Fruit fly (Drosophila melanogaster) whole organism, embryonic: ENCODE data around the gene Socs36E.

Experiments
- Antp ChIP-seq: fragments of 200-800 bp; sonication (Bioruptor generic); optimal IDR thresholded peaks from 3 replicates; lab custom pipeline; 2016; ENCODE audit warnings: missing biosample characterization, missing genetic modification characterization
- CG10543 ChIP-seq: fragments of 200-800 bp; sonication (Bioruptor generic); optimal IDR thresholded peaks from 3 replicates; lab custom pipeline; 2017; ENCODE audit warnings: missing biosample characterization, mild to moderate bottlenecking, missing genetic modification characterization, moderate library complexity
- CG10979 ChIP-seq: fragments of 200-800 bp; sonication (Bioruptor generic); optimal IDR thresholded peaks from 2 replicates; lab custom pipeline; 2018; ENCODE audit warnings: missing biosample characterization, mild to moderate bottlenecking, missing genetic modification characterization, moderate library complexity
- CG11456 ChIP-seq: fragments of 200-800 bp; sonication (Bioruptor generic); IDR thresholded peaks from 3 replicates; pipeline ENCODE4 v1.3.6; 2022; ENCODE audit warnings: missing biosample characterization, missing genetic modification characterization
- CG14860 ChIP-seq: fragments of 200-800 bp; sonication (Bioruptor generic); IDR thresholded peaks from 3 replicates; pipeline ENCODE4 v1.3.6; 2022; ENCODE audit warnings: missing biosample characterization, missing genetic modification characterization; ENCODE audit not compliant: partially characterized antibody
- CG15269 ChIP-seq: fragments of 200-800 bp; sonication (Bioruptor generic); optimal IDR thresholded peaks from 2 replicates; lab custom pipeline; 2018; ENCODE audit warnings: missing biosample characterization, mild to moderate bottlenecking, missing genetic modification characterization, moderate library complexity
- CG1529 ChIP-seq: fragments of 200-800 bp; sonication (Bioruptor generic); optimal IDR thresholded peaks from 3 replicates; lab custom pipeline; 2018; ENCODE audit warnings: missing biosample characterization, missing genetic modification characterization
- CG15696 ChIP-seq: fragments of 200-800 bp; sonication (Bioruptor generic); optimal IDR thresholded peaks from 2 replicates; lab custom pipeline; 2019; ENCODE audit warnings: missing biosample characterization, mild to moderate bottlenecking, missing genetic modification characterization, moderate library complexity
- CG17186 ChIP-seq: fragments of 200-800 bp; sonication (Bioruptor generic); optimal IDR thresholded peaks from 3 replicates; lab custom pipeline; 2017; ENCODE audit warnings: missing biosample characterization, missing genetic modification reagents, missing genetic modification characterization
- CG18262 ChIP-seq: fragments of 200-800 bp; optimal IDR thresholded peaks from 3 replicates; lab custom pipeline; 2019; ENCODE audit warnings: missing biosample characterization, mild to moderate bottlenecking, missing genetic modification characterization, moderate library complexity
- CG30403 ChIP-seq: fragments of 200-800 bp; sonication (Bioruptor generic); optimal IDR thresholded peaks from 3 replicates; lab custom pipeline; 2016; ENCODE audit warnings: missing biosample characterization, missing genetic modification characterization
- CG3065 ChIP-seq: fragments of 200-800 bp; sonication (Bioruptor generic); optimal IDR thresholded peaks from 2 replicates; lab custom pipeline; 2016; ENCODE audit warnings: missing biosample characterization, missing genetic modification characterization
- CG3163 ChIP-seq: fragments of 200-800 bp; sonication (Bioruptor generic); optimal IDR thresholded peaks from 3 replicates; lab custom pipeline; 2016; ENCODE audit warnings: missing biosample characterization, missing genetic modification characterization
- CG34376 ChIP-seq: fragments of 200-800 bp; sonication (Bioruptor generic); optimal IDR thresholded peaks from 2 replicates; lab custom pipeline; 2018; ENCODE audit warnings: missing biosample characterization, mild to moderate bottlenecking, missing genetic modification characterization
- CG3838 ChIP-seq: fragments of 200-800 bp; sonication (Bioruptor generic); optimal IDR thresholded peaks from 3 replicates; lab custom pipeline; 2016; ENCODE audit warnings: missing biosample characterization, missing genetic modification characterization
- CG6683 ChIP-seq: fragments of 200-800 bp; sonication (Bioruptor generic); optimal IDR thresholded peaks from 2 replicates; lab custom pipeline; 2017; ENCODE audit warnings: missing biosample characterization, mild to moderate bottlenecking, missing genetic modification characterization, missing genetic modification reagents
- CG8290 ChIP-seq, 3 experiments: fragments of 200-800 bp; sonication (Bioruptor generic); optimal IDR thresholded peaks; 2 replicates each; lab custom pipeline; 2016 to 2019; ENCODE audit warnings: missing biosample characterization in 3 of 3, missing genetic modification characterization in 3 of 3, mild to moderate bottlenecking in 2 of 3, moderate library complexity in 1 of 3
- CG8924 ChIP-seq: fragments of 200-800 bp; optimal IDR thresholded peaks from 3 replicates; lab custom pipeline; 2019; ENCODE audit warnings: missing biosample characterization, mild to moderate bottlenecking, missing genetic modification characterization, moderate library complexity
- Camta ChIP-seq: fragments of 200-800 bp; sonication (Bioruptor generic); optimal IDR thresholded peaks from 2 replicates; lab custom pipeline; 2016; ENCODE audit warnings: missing biosample characterization, missing genetic modification characterization
- Chrac-16 ChIP-seq: fragments of 200-800 bp; sonication (Bioruptor generic); optimal IDR thresholded peaks from 3 replicates; lab custom pipeline; 2016; ENCODE audit warnings: missing biosample characterization, missing genetic modification characterization
- CoRest ChIP-seq: fragments of 200-800 bp; sonication (Bioruptor generic); optimal IDR thresholded peaks from 3 replicates; lab custom pipeline; 2018; ENCODE audit warnings: missing biosample characterization, mild to moderate bottlenecking, missing genetic modification characterization, moderate library complexity
- Dek ChIP-seq: fragments of 200-800 bp; sonication (Bioruptor generic); optimal IDR thresholded peaks from 3 replicates; lab custom pipeline; 2019; ENCODE audit warnings: missing biosample characterization, mild to moderate bottlenecking, missing genetic modification characterization, moderate library complexity
- Dfd ChIP-seq, 2 experiments: fragments of >200 bp; optimal IDR thresholded peaks; 2 replicates each; lab custom pipeline; 2017; ENCODE audit warnings: missing biosample characterization in 2 of 2, missing genetic modification characterization in 2 of 2
- ERR ChIP-seq: fragments of 200-800 bp; sonication (Bioruptor generic); optimal IDR thresholded peaks from 2 replicates; lab custom pipeline; 2016; ENCODE audit warnings: missing biosample characterization, missing genetic modification characterization
- Ets97D ChIP-seq: fragments of 200-800 bp; sonication (Bioruptor generic); optimal IDR thresholded peaks from 3 replicates; lab custom pipeline; 2016; ENCODE audit warnings: missing biosample characterization, missing genetic modification characterization
- MBD-R2 ChIP-seq: fragments of 200-800 bp; sonication (Bioruptor generic); IDR thresholded peaks from 2 replicates; pipeline ENCODE4 v1.3.6; 2022; ENCODE audit warnings: missing biosample characterization, missing genetic modification characterization
- Max ChIP-seq: fragments of 200-800 bp; sonication (Bioruptor generic); optimal IDR thresholded peaks from 2 replicates; lab custom pipeline; 2016; ENCODE audit warnings: missing biosample characterization, mild to moderate bottlenecking, missing genetic modification characterization
- Mes4 ChIP-seq: fragments of 200-800 bp; sonication (Bioruptor generic); optimal IDR thresholded peaks from 2 replicates; lab custom pipeline; 2016; ENCODE audit warnings: missing biosample characterization, missing genetic modification characterization
- Mrtf ChIP-seq: fragments of 200-800 bp; sonication (Bioruptor generic); IDR thresholded peaks from 3 replicates; pipeline ENCODE4 v1.3.6; 2022; ENCODE audit warnings: missing biosample characterization, missing genetic modification characterization
- PHDP ChIP-seq: fragments of 200-800 bp; sonication (Bioruptor generic); optimal IDR thresholded peaks from 3 replicates; lab custom pipeline; 2018; ENCODE audit warnings: missing biosample characterization, mild to moderate bottlenecking, missing genetic modification characterization, moderate library complexity
- Ravus ChIP-seq: fragments of 200-800 bp; sonication (Bioruptor generic); IDR thresholded peaks from 2 replicates; pipeline ENCODE4 v1.3.6; 2022; ENCODE audit warnings: missing biosample characterization, missing genetic modification characterization
- Rfx ChIP-seq: fragments of 200-800 bp; sonication (Bioruptor generic); IDR thresholded peaks from 2 replicates; pipeline ENCODE4 v1.3.6; 2022; ENCODE audit warnings: missing biosample characterization, missing genetic modification characterization
- Six4 ChIP-seq: fragments of 200-800 bp; sonication (Bioruptor generic); optimal IDR thresholded peaks from 2 replicates; lab custom pipeline; 2016; ENCODE audit warnings: missing biosample characterization, missing genetic modification characterization
- Trl ChIP-seq, 3 experiments: fragments of >200 bp in 2 of 3; fragments of 200-800 bp in 1 of 3; sonication (Bioruptor generic) in 1 of 3; optimal IDR thresholded peaks; 2 replicates in 1 of 3; 3 replicates in 2 of 3; lab custom pipeline; 2016 to 2017; ENCODE audit warnings: missing biosample characterization in 1 of 3, missing genetic modification characterization in 1 of 3
- Xrp1 ChIP-seq: fragments of 200-800 bp; sonication (Bioruptor generic); IDR thresholded peaks from 2 replicates; pipeline ENCODE4 v1.3.6; 2022; ENCODE audit warnings: missing biosample characterization, missing genetic modification characterization
- eve ChIP-seq, 2 experiments: fragments of >200 bp; optimal IDR thresholded peaks; 2 replicates each; lab custom pipeline; 2017; ENCODE audit warnings: missing biosample characterization in 2 of 2, missing genetic modification characterization in 2 of 2
- her ChIP-seq: fragments of 200-800 bp; sonication (Bioruptor generic); optimal IDR thresholded peaks from 2 replicates; lab custom pipeline; 2016; ENCODE audit warnings: missing biosample characterization, missing genetic modification characterization
- jing ChIP-seq: fragments of 200-800 bp; sonication (Bioruptor generic); optimal IDR thresholded peaks from 2 replicates; lab custom pipeline; 2018; ENCODE audit warnings: missing biosample characterization, mild to moderate bottlenecking, missing genetic modification characterization
- nau ChIP-seq: fragments of 200-800 bp; sonication (Bioruptor generic); optimal IDR thresholded peaks from 3 replicates; lab custom pipeline; 2017; ENCODE audit warnings: missing biosample characterization, mild to moderate bottlenecking, missing genetic modification characterization, missing genetic modification reagents
- org-1 ChIP-seq: fragments of 200-800 bp; sonication (Bioruptor generic); optimal IDR thresholded peaks from 2 replicates; lab custom pipeline; 2017; ENCODE audit warnings: missing biosample characterization, missing genetic modification characterization
- pum ChIP-seq: fragments of 200-800 bp; sonication (Bioruptor generic); optimal IDR thresholded peaks from 2 replicates; lab custom pipeline; 2016; ENCODE audit warnings: missing biosample characterization, missing genetic modification characterization
- pzg ChIP-seq: fragments of 200-800 bp; sonication (Bioruptor generic); optimal IDR thresholded peaks from 3 replicates; lab custom pipeline; 2018; ENCODE audit warnings: missing biosample characterization, mild to moderate bottlenecking, missing genetic modification characterization, moderate library complexity
- rib ChIP-seq: fragments of 200-800 bp; sonication (Bioruptor generic); IDR thresholded peaks from 2 replicates; pipeline ENCODE4 v1.3.6; 2022; ENCODE audit warnings: missing biosample characterization, missing genetic modification characterization
- sim ChIP-seq: fragments of 200-800 bp; sonication (Bioruptor generic); IDR thresholded peaks from 2 replicates; pipeline ENCODE4 v1.3.6; 2022; ENCODE audit warnings: missing biosample characterization, missing genetic modification characterization
- tin ChIP-seq: fragments of 200-800 bp; sonication (Bioruptor generic); optimal IDR thresholded peaks from 3 replicates; lab custom pipeline; 2016; ENCODE audit warnings: missing biosample characterization, missing genetic modification characterization
- tio ChIP-seq: fragments of 200-800 bp; sonication (Bioruptor generic); optimal IDR thresholded peaks from 2 replicates; lab custom pipeline; 2017; ENCODE audit warnings: missing biosample characterization, missing genetic modification characterization, inconsistent platforms
- unc-4 ChIP-seq: fragments of 200-800 bp; sonication (Bioruptor generic); IDR thresholded peaks from 2 replicates; pipeline ENCODE4 v1.3.6; 2022; ENCODE audit warnings: missing biosample characterization, missing genetic modification characterization; ENCODE audit not compliant: partially characterized antibody
- zen2 ChIP-seq: fragments of 200-800 bp; sonication (Bioruptor generic); IDR thresholded peaks from 3 replicates; pipeline ENCODE4 v1.3.6; 2022; ENCODE audit warnings: missing biosample characterization, missing genetic modification characterization; ENCODE audit not compliant: partially characterized antibody
- zfh1 ChIP-seq: fragments of 200-800 bp; sonication (Bioruptor generic); IDR thresholded peaks from 3 replicates; pipeline ENCODE4 v1.3.6; 2022; ENCODE audit warnings: missing biosample characterization, missing genetic modification characterization

Gene Socs36E

dm6 chr2L:18148552-18149219 lies 3.5 kb downstream of the Socs36E start (continued):
- TF ChIP-seq Rfx (GFP tag; lab: Robert Waterston, UW): peak; percentile 41; the same call in 1 of the 2 replicates
- TF ChIP-seq Six4 (GFP tag; lab: Kevin White, UChicago): peak; percentile 3
- TF ChIP-seq CG30403: no peak
- no peak for TF ChIP-seq Chrac-16
- peak; percentile 14 for TF ChIP-seq CG3065 (GFP tag; lab: Kevin White, UChicago)
- peak; percentile 76 for TF ChIP-seq nau (GFP tag; lab: Kevin White, UChicago)
- no peak for TF ChIP-seq CG3163 (GFP tag; lab: Kevin White, UChicago)
- peak; percentile 76 for TF ChIP-seq PHDP (tag; lab: Kevin White, UChicago)
- peak; percentile 47 for TF ChIP-seq tio (GFP tag; lab: Kevin White, UChicago)
- TF ChIP-seq CG15269 (tag; lab: Kevin White, UChicago): peak; percentile 40
- TF ChIP-seq Mes4: peak; percentile 62
- TF ChIP-seq unc-4 (GFP tag; lab: Robert Waterston, UW): no peak
- TF ChIP-seq pzg (GFP tag; lab: Kevin White, UChicago): no peak
- TF ChIP-seq Ravus: no peak
- TF ChIP-seq sim: no peak
- peak in 1 of 2 experiments; percentile 64 for TF ChIP-seq eve (GFP tag; optimal IDR thresholded peaks at IDR 0.05; lab: Kevin White, UChicago)
- TF ChIP-seq Dek (tag; lab: Kevin White, UChicago): peak; percentile 28
- TF ChIP-seq her (GFP tag; lab: Kevin White, UChicago): peak; percentile 29
- TF ChIP-seq Xrp1 (GFP tag; lab: Robert Waterston, UW): peak; percentile 82
- TF ChIP-seq CG1529 (GFP tag; lab: Kevin White, UChicago): peak; percentile 68
- TF ChIP-seq Ets97D (GFP tag; lab: Kevin White, UChicago): no peak
- TF ChIP-seq Dfd (GFP tag; optimal IDR thresholded peaks at IDR 0.05; lab: Kevin White, UChicago): no peak
- peak; percentile 42 for TF ChIP-seq CG17186 (GFP tag; lab: Kevin White, UChicago)
- TF ChIP-seq tin (GFP tag; lab: Kevin White, UChicago): no peak
- TF ChIP-seq CG18262 (tag; lab: Kevin White, UChicago): peak; percentile 53
- peak; percentile 24 for TF ChIP-seq CoRest (tag; lab: Kevin White, UChicago)
- peak; percentile 11 for TF ChIP-seq CG8924
- TF ChIP-seq MBD-R2 (GFP tag; lab: Robert Waterston, UW): peak; percentile 29; the same call in 1 of the 2 replicates
- peak; percentile 22 for TF ChIP-seq jing (GFP tag; lab: Kevin White, UChicago)
- TF ChIP-seq CG10979 (tag; lab: Kevin White, UChicago): peak; percentile 31
- peak; percentile 63 for TF ChIP-seq CG8290 (GFP tag; optimal IDR thresholded peaks at IDR 0.05; lab: Kevin White, UChicago)
- TF ChIP-seq CG8290 (tag; optimal IDR thresholded peaks at IDR 0.05; lab: Kevin White, UChicago): peak; percentile 46 to 84
- peak; percentile 74 for TF ChIP-seq CG6683 (GFP tag; lab: Kevin White, UChicago)
- peak; percentile 14 for TF ChIP-seq Antp (GFP tag; lab: Kevin White, UChicago)
- peak; percentile 95 for TF ChIP-seq CG34376 (GFP tag; lab: Kevin White, UChicago)
- TF ChIP-seq Trl (optimal IDR thresholded peaks at IDR 0.05; lab: Kevin White, UChicago): no peak
- TF ChIP-seq Trl (GFP tag; optimal IDR thresholded peaks at IDR 0.05; lab: Kevin White, UChicago): peak; percentile 64
- peak; percentile 62; the same call in 2 of the 3 replicates for TF ChIP-seq CG11456 (GFP tag; lab: Robert Waterston, UW)
- TF ChIP-seq zfh1 (GFP tag; lab: Robert Waterston, UW): peak; percentile 66; the same call in 1 of the 3 replicates
- TF ChIP-seq CG14860: no peak
- peak; percentile 71 for TF ChIP-seq org-1 (GFP tag; lab: Kevin White, UChicago)
- no peak for TF ChIP-seq ERR
- no peak for TF ChIP-seq Max (GFP tag; lab: Kevin White, UChicago)
- no peak for TF ChIP-seq zen2 (GFP tag; lab: Robert Waterston, UW)
- peak; percentile 62; the same call in 2 of the 3 replicates for TF ChIP-seq Mrtf (GFP tag; lab: Robert Waterston, UW)
- peak; percentile 83 for TF ChIP-seq rib (GFP tag; lab: Robert Waterston, UW)
- TF ChIP-seq CG15696 (tag; lab: Kevin White, UChicago): peak; percentile 52
- no peak for TF ChIP-seq CG3838 (GFP tag; lab: Kevin White, UChicago)
- TF ChIP-seq CG10543: peak; percentile 88
- TF ChIP-seq Camta: peak; percentile 58
- peak; percentile 25 for TF ChIP-seq pum (GFP tag; lab: Kevin White, UChicago)
